Fruit fly (Drosophila melanogaster) whole organism, embryonic: ENCODE measurements around the gene SerRS.

ENCODE experiments used
- BEAF-32 ChIP-seq: fragments of 200-800 bp; sonication (Bioruptor generic); optimal IDR thresholded peaks from 3 replicates; lab custom pipeline; 2017; ENCODE audit warnings: missing biosample characterization, missing genetic modification characterization, mild to moderate bottlenecking, moderate library complexity, missing genetic modification reagents
- Bteb2 ChIP-seq: fragments of 200-800 bp; sonication (Bioruptor generic); optimal IDR thresholded peaks from 2 replicates; lab custom pipeline; 2016; ENCODE audit warnings: missing biosample characterization, missing genetic modification characterization
- CG1024 ChIP-seq: fragments of 200-800 bp; sonication (Bioruptor generic); IDR thresholded peaks from 2 replicates; pipeline ENCODE4 v1.3.6; 2022; ENCODE audit warnings: missing biosample characterization, missing genetic modification characterization
- CG10267 ChIP-seq: fragments of 200-800 bp; sonication (Bioruptor generic); optimal IDR thresholded peaks from 2 replicates; lab custom pipeline; 2018; ENCODE audit warnings: missing biosample characterization, mild to moderate bottlenecking, missing genetic modification characterization, moderate library complexity
- CG1233 ChIP-seq: fragments of 200-800 bp; sonication (Bioruptor generic); optimal IDR thresholded peaks from 4 replicates; lab custom pipeline; 2018; ENCODE audit warnings: missing biosample characterization, mild to moderate bottlenecking, missing genetic modification characterization
- CG15514 ChIP-seq: fragments of 200-800 bp; sonication (Bioruptor generic); optimal IDR thresholded peaks from 3 replicates; lab custom pipeline; 2017; ENCODE audit warnings: missing biosample characterization, missing genetic modification characterization, mild to moderate bottlenecking, moderate library complexity, missing genetic modification reagents
- CG1603 ChIP-seq: fragments of 200-800 bp; sonication (Bioruptor generic); optimal IDR thresholded peaks from 2 replicates; lab custom pipeline; 2019; ENCODE audit warnings: missing biosample characterization, mild to moderate bottlenecking, missing genetic modification characterization, moderate library complexity
- CG17385 ChIP-seq: fragments of 200-800 bp; sonication (Bioruptor generic); optimal IDR thresholded peaks from 3 replicates; lab custom pipeline; 2018; ENCODE audit warnings: missing biosample characterization, mild to moderate bottlenecking, missing genetic modification characterization
- CG17912 ChIP-seq: fragments of 200-800 bp; sonication (Bioruptor generic); optimal IDR thresholded peaks from 2 replicates; lab custom pipeline; 2018; ENCODE audit warnings: missing biosample characterization, mild to moderate bottlenecking, missing genetic modification characterization
- CG1792 ChIP-seq: fragments of 200-800 bp; sonication (Bioruptor generic); optimal IDR thresholded peaks from 2 replicates; lab custom pipeline; 2016; ENCODE audit warnings: missing biosample characterization, missing genetic modification characterization
- CG2116 ChIP-seq: fragments of 200-800 bp; sonication (Bioruptor generic); optimal IDR thresholded peaks from 3 replicates; lab custom pipeline; 2018; ENCODE audit warnings: missing biosample characterization, mild to moderate bottlenecking, missing genetic modification characterization
- CG31365 ChIP-seq: fragments of 200-800 bp; sonication (Bioruptor generic); optimal IDR thresholded peaks from 2 replicates; lab custom pipeline; 2018; ENCODE audit warnings: missing biosample characterization, mild to moderate bottlenecking, missing genetic modification characterization
- CG32532 ChIP-seq: fragments of 200-800 bp; sonication (Bioruptor generic); IDR thresholded peaks from 2 replicates; pipeline ENCODE4 v1.3.6; 2022; ENCODE audit warnings: missing biosample characterization, missing genetic modification characterization
- CG33557 ChIP-seq: fragments of 200-800 bp; sonication (Bioruptor generic); optimal IDR thresholded peaks from 2 replicates; lab custom pipeline; 2019; ENCODE audit warnings: missing biosample characterization, mild to moderate bottlenecking, missing genetic modification characterization, moderate library complexity
- CG34376 ChIP-seq: fragments of 200-800 bp; sonication (Bioruptor generic); optimal IDR thresholded peaks from 2 replicates; lab custom pipeline; 2018; ENCODE audit warnings: missing biosample characterization, mild to moderate bottlenecking, missing genetic modification characterization
- CG3838 ChIP-seq: fragments of 200-800 bp; sonication (Bioruptor generic); optimal IDR thresholded peaks from 3 replicates; lab custom pipeline; 2016; ENCODE audit warnings: missing biosample characterization, missing genetic modification characterization
- CG3847 ChIP-seq: fragments of 200-800 bp; sonication (Bioruptor generic); IDR thresholded peaks from 2 replicates; pipeline ENCODE4 v1.3.6; 2022; ENCODE audit warnings: missing biosample characterization, missing genetic modification characterization
- CG4360 ChIP-seq: fragments of 200-800 bp; sonication (Bioruptor generic); IDR thresholded peaks from 2 replicates; pipeline ENCODE4 v1.3.6; 2022; ENCODE audit warnings: missing biosample characterization, missing genetic modification characterization
- CG4617 ChIP-seq: fragments of 200-800 bp; sonication (Bioruptor generic); optimal IDR thresholded peaks from 3 replicates; lab custom pipeline; 2016; ENCODE audit warnings: missing biosample characterization, missing genetic modification characterization, borderline replicate concordance
- CG4707 ChIP-seq: fragments of 200-800 bp; sonication (Bioruptor generic); optimal IDR thresholded peaks from 2 replicates; lab custom pipeline; 2018; ENCODE audit warnings: missing biosample characterization, mild to moderate bottlenecking, missing genetic modification characterization, moderate library complexity
- CG6254 ChIP-seq: fragments of 200-800 bp; sonication (Bioruptor generic); optimal IDR thresholded peaks from 3 replicates; lab custom pipeline; 2017; ENCODE audit warnings: mild to moderate bottlenecking, missing biosample characterization, missing genetic modification reagents, missing genetic modification characterization
- CG6272 ChIP-seq: fragments of 200-800 bp; sonication (Bioruptor generic); IDR thresholded peaks from 2 replicates; pipeline ENCODE4 v1.3.6; 2022; ENCODE audit warnings: missing biosample characterization, missing genetic modification characterization
- CG6683 ChIP-seq: fragments of 200-800 bp; sonication (Bioruptor generic); optimal IDR thresholded peaks from 2 replicates; lab custom pipeline; 2017; ENCODE audit warnings: missing biosample characterization, mild to moderate bottlenecking, missing genetic modification characterization, missing genetic modification reagents
- Chrac-16 ChIP-seq: fragments of 200-800 bp; sonication (Bioruptor generic); optimal IDR thresholded peaks from 3 replicates; lab custom pipeline; 2016; ENCODE audit warnings: missing biosample characterization, missing genetic modification characterization
- Dbx ChIP-seq: fragments of 200-800 bp; sonication (Bioruptor generic); IDR thresholded peaks from 3 replicates; pipeline ENCODE4 v1.3.6; 2022; ENCODE audit warnings: missing biosample characterization, missing genetic modification characterization
- Dref ChIP-seq: fragments of 200-800 bp; sonication (Bioruptor generic); IDR thresholded peaks from 2 replicates; pipeline ENCODE4 v1.3.6; 2022; ENCODE audit warnings: missing biosample characterization, missing genetic modification characterization
- H15 ChIP-seq: fragments of 200-800 bp; sonication (Bioruptor generic); IDR thresholded peaks from 3 replicates; pipeline ENCODE4 v1.3.6; 2022; ENCODE audit warnings: missing biosample characterization, missing genetic modification characterization
- Hey ChIP-seq: fragments of 200-800 bp; sonication (Bioruptor generic); optimal IDR thresholded peaks from 3 replicates; lab custom pipeline; 2018; ENCODE audit warnings: missing biosample characterization, mild to moderate bottlenecking, missing genetic modification characterization
- HmgZ ChIP-seq: fragments of 200-800 bp; sonication (Bioruptor generic); optimal IDR thresholded peaks from 2 replicates; lab custom pipeline; 2018; ENCODE audit warnings: missing biosample characterization, mild to moderate bottlenecking, missing genetic modification characterization
- MBD-R2 ChIP-seq: fragments of 200-800 bp; sonication (Bioruptor generic); IDR thresholded peaks from 2 replicates; pipeline ENCODE4 v1.3.6; 2022; ENCODE audit warnings: missing biosample characterization, missing genetic modification characterization
- Med ChIP-seq: fragments of 200-800 bp; sonication (Bioruptor generic); peaks from one replicate; lab custom pipeline; 2016; ENCODE audit warnings: missing biosample characterization, missing genetic modification characterization, mild to moderate bottlenecking, inconsistent platforms, moderate library complexity
- Myb ChIP-seq: fragments of 200-800 bp; sonication (Bioruptor generic); optimal IDR thresholded peaks from 2 replicates; lab custom pipeline; 2016; ENCODE audit warnings: missing biosample characterization, missing genetic modification characterization
- NfI ChIP-seq: fragments of 200-800 bp; sonication (Bioruptor generic); optimal IDR thresholded peaks from 3 replicates; lab custom pipeline; 2018; ENCODE audit warnings: missing biosample characterization, mild to moderate bottlenecking, missing genetic modification characterization, moderate library complexity
- Rfx ChIP-seq: fragments of 200-800 bp; sonication (Bioruptor generic); IDR thresholded peaks from 2 replicates; pipeline ENCODE4 v1.3.6; 2022; ENCODE audit warnings: missing biosample characterization, missing genetic modification characterization
- Usf ChIP-seq: fragments of 200-800 bp; sonication (Bioruptor generic); optimal IDR thresholded peaks from 2 replicates; lab custom pipeline; 2017; ENCODE audit warnings: missing genotype, missing biosample characterization, missing genetic modification characterization
- Xrp1 ChIP-seq: fragments of 200-800 bp; sonication (Bioruptor generic); IDR thresholded peaks from 2 replicates; pipeline ENCODE4 v1.3.6; 2022; ENCODE audit warnings: missing biosample characterization, missing genetic modification characterization
- btn ChIP-seq: fragments of 200-800 bp; sonication (Bioruptor generic); optimal IDR thresholded peaks from 2 replicates; lab custom pipeline; 2016; ENCODE audit warnings: missing biosample characterization, missing genetic modification characterization
- chinmo ChIP-seq: fragments of 200-800 bp; sonication (Bioruptor generic); IDR thresholded peaks from 4 replicates; pipeline ENCODE4 v1.3.6; 2022; ENCODE audit warnings: missing biosample characterization, missing genetic modification characterization; ENCODE audit not compliant: partially characterized antibody
- ci ChIP-seq: fragments of 200-800 bp; sonication (Bioruptor generic); IDR thresholded peaks from 3 replicates; pipeline ENCODE4 v1.3.6; 2022; ENCODE audit warnings: missing biosample characterization, missing genetic modification characterization
- crp ChIP-seq, 2 experiments: fragments of 200-800 bp; sonication (Bioruptor generic); optimal IDR thresholded peaks; 2 replicates in 1 of 2; 3 replicates in 1 of 2; lab custom pipeline; 2017; ENCODE audit warnings: missing biosample characterization in 2 of 2, missing genetic modification characterization in 2 of 2, mild to moderate bottlenecking in 1 of 2, moderate library complexity in 1 of 2
- grn ChIP-seq: fragments of 200-800 bp; sonication (Bioruptor generic); optimal IDR thresholded peaks from 3 replicates; lab custom pipeline; 2017; ENCODE audit warnings: missing biosample characterization, missing genetic modification characterization
- gsb ChIP-seq: fragments of 200-800 bp; sonication (Bioruptor generic); IDR thresholded peaks from 2 replicates; pipeline ENCODE4 v1.3.6; 2022; ENCODE audit warnings: missing biosample characterization, missing genetic modification characterization
- lilli ChIP-seq: fragments of 200-800 bp; sonication (Bioruptor generic); optimal IDR thresholded peaks from 3 replicates; lab custom pipeline; 2016; ENCODE audit warnings: missing biosample characterization, missing genetic modification characterization
- nom ChIP-seq: fragments of 200-800 bp; sonication (Bioruptor generic); optimal IDR thresholded peaks from 2 replicates; lab custom pipeline; 2017; ENCODE audit warnings: missing biosample characterization, missing genetic modification characterization, mild to moderate bottlenecking, moderate library complexity, missing genetic modification reagents
- phol ChIP-seq: fragments of 200-800 bp; sonication (Bioruptor generic); optimal IDR thresholded peaks from 3 replicates; lab custom pipeline; 2018; ENCODE audit warnings: missing biosample characterization, mild to moderate bottlenecking, missing genetic modification characterization, moderate library complexity
- psq ChIP-seq: fragments of 200-800 bp; sonication (Bioruptor generic); optimal IDR thresholded peaks from 2 replicates; lab custom pipeline; 2017; ENCODE audit warnings: missing biosample characterization, missing genetic modification characterization
- row ChIP-seq: fragments of 200-800 bp; sonication (Bioruptor generic); IDR thresholded peaks from 3 replicates; pipeline ENCODE4 v1.3.6; 2022; ENCODE audit warnings: missing biosample characterization, missing genetic modification characterization
- schlank ChIP-seq: fragments of 200-800 bp; sonication (Bioruptor generic); optimal IDR thresholded peaks from 2 replicates; lab custom pipeline; 2018; ENCODE audit warnings: missing biosample characterization, mild to moderate bottlenecking, missing genetic modification characterization
- stwl ChIP-seq: fragments of 200-800 bp; sonication (Bioruptor generic); optimal IDR thresholded peaks from 3 replicates; lab custom pipeline; 2018; ENCODE audit warnings: missing biosample characterization, mild to moderate bottlenecking, missing genetic modification characterization, moderate library complexity
- zfh1 ChIP-seq: fragments of 200-800 bp; sonication (Bioruptor generic); IDR thresholded peaks from 3 replicates; pipeline ENCODE4 v1.3.6; 2022; ENCODE audit warnings: missing biosample characterization, missing genetic modification characterization

Gene SerRS

dm6 chr2L:3030350-3030749 is 6.9 kb downstream of the SerRS start, which contains the start of gene GABPI (continued):
- TF ChIP-seq CG4617 (GFP tag; lab: Kevin White, UChicago) (peak; percentile 35), Chrac-16 (GFP tag; lab: Kevin White, UChicago) (no peak), CG3838 (GFP tag; lab: Kevin White, UChicago) (no peak), stwl (tag; lab: Kevin White, UChicago) (peak; percentile 54), Hey (tag; lab: Kevin White, UChicago) (no peak), Bteb2 (GFP tag; lab: Kevin White, UChicago) (no peak), CG2116 (peak; percentile 18), CG10267 (tag; lab: Kevin White, UChicago) (peak; percentile 22), CG17385 (GFP tag; lab: Kevin White, UChicago) (peak; percentile 43), Dbx (GFP tag; lab: Robert Waterston, UW) (no peak), nom (GFP tag; lab: Kevin White, UChicago) (peak; percentile 31), CG1792 (no peak), CG15514 (GFP tag; lab: Kevin White, UChicago) (peak; percentile 32), schlank (tag; lab: Kevin White, UChicago) (no peak), CG1233 (GFP tag; lab: Kevin White, UChicago) (peak; percentile 15), Xrp1 (0 out of 2 replicates have a peak, but pooled peaks have one; percentile 13), chinmo (no peak), Usf (GFP tag; lab: Kevin White, UChicago) (no peak), gsb (GFP tag; lab: Robert Waterston, UW) (no peak), phol (tag; lab: Kevin White, UChicago) (peak; percentile 4), Myb (GFP tag; lab: Kevin White, UChicago) (peak; percentile 63), CG34376 (GFP tag; lab: Kevin White, UChicago) (no peak), CG31365 (no peak), H15 (no peak), CG6254 (GFP tag; lab: Kevin White, UChicago) (peak; percentile 100), CG1603 (tag; lab: Kevin White, UChicago) (peak; percentile 29), CG33557 (GFP tag; lab: Kevin White, UChicago) (peak; percentile 21), BEAF-32 (GFP tag; lab: Kevin White, UChicago) (peak; percentile 22), Dref (GFP tag; lab: Robert Waterston, UW) (peak; percentile 37), Med (GFP tag; lab: Kevin White, UChicago) (peak; percentile 52), CG17912 (GFP tag; lab: Kevin White, UChicago) (peak; percentile 0), ci (GFP tag; lab: Robert Waterston, UW) (peak; percentile 76), NfI (GFP tag; lab: Kevin White, UChicago) (peak; percentile 59), CG6683 (GFP tag; lab: Kevin White, UChicago) (no peak), CG6272 (no peak), HmgZ (peak; percentile 55), CG4360 (GFP tag; lab: Robert Waterston, UW) (peak; percentile 86), lilli (peak; percentile 18), CG32532 (GFP tag; lab: Robert Waterston, UW) (peak; percentile 44; the same call in 1 of the 2 replicates), Rfx (GFP tag; lab: Robert Waterston, UW) (peak; percentile 14; the same call in 1 of the 2 replicates), row (GFP tag; lab: Robert Waterston, UW) (no peak), CG3847 (GFP tag; lab: Robert Waterston, UW) (peak; percentile 67), MBD-R2 (peak; percentile 85), CG4707 (GFP tag; lab: Kevin White, UChicago) (peak; percentile 19), btn (no peak), crp (GFP tag; optimal IDR thresholded peaks at IDR 0.05; lab: Kevin White, UChicago) (peak; percentile 2 to 86), grn (GFP tag; lab: Kevin White, UChicago) (peak; percentile 93), zfh1 (GFP tag; lab: Robert Waterston, UW) (0 out of 3 replicates have a peak, but pooled peaks have one; percentile 26), psq (GFP tag; lab: Kevin White, UChicago) (no peak), CG1024 (GFP tag; lab: Robert Waterston, UW) (0 out of 2 replicates have a peak, but pooled peaks have one; percentile 15)
